Worm (Caenorhabditis elegans): ENCODE data around the gene Y61A9LA.1.

DNA sequence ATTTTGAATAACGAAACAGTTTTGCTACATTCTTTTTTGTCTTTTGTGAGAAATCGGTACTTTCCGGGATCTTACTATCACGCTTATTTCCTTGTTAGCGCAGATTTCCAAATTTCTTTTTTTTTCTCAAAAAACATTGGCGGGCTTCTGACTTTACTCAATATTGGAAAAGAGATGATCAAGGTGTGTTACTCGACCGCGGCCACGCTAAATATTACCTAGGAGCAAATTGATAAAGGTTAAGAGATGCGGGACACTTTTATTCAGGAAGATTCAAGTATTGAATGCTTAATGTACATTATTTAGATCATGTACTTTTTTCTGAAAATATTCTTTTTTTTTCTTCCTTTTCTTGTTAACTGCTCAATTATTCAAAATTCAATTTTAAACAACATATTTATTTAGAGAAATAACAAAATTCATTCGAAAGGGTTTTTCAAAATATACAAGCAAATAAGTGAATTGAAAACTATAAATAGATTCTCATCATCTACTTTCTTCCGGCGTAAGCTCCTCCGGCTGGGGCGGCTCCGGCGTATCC lies 62.2 kb downstream of the Y61A9LA.1 start:
- TF ChIP-seq dao-5 (tag; optimal IDR thresholded peaks at IDR 0.05): no peak
- no peak for TF ChIP-seq him-1 (tag; optimal IDR thresholded peaks at IDR 0.05)
- no peak for TF ChIP-seq W03F9.2 (tag; optimal IDR thresholded peaks at IDR 0.05)

All from whole organism, L4/young adult.